Fruit fly (Drosophila melanogaster): Measurements from ENCODE around the gene ema.

ema gene

DNA sequence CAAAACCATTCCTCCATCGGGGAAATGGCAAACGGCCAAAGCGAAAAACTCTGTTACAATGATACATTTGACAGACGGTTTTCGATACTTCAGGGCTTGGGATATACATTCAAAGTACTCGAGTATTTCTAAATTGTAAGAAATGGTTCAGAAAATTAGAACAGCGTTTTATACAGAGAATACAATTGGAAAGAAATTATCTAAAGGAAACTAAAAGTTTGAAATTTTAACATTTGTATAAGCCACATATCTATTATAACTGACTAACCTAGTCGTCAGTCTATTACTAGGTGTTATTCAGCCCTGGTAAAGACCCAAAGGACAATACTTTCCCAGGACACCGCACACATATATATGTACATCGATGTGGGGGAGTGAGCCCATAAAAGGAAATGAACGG is 35.0 kb upstream of the ema start (continued):
- TF ChIP-seq hkb (optimal IDR thresholded peaks at IDR 0.05) (no peak), hkb (GFP tag; IDR thresholded peaks at IDR 0.05) (peak; percentile 56), CG11504 (tag; optimal IDR thresholded peaks at IDR 0.05) (no peak), aop (GFP tag; IDR thresholded peaks at IDR 0.05) (no peak), kni (GFP tag; optimal IDR thresholded peaks at IDR 0.05) (no peak), CG12299 (tag; optimal IDR thresholded peaks at IDR 0.05) (peak; percentile 49), da (GFP tag; optimal IDR thresholded peaks at IDR 0.05) (no peak), CG18011 (GFP tag; optimal IDR thresholded peaks at IDR 0.05) (no peak), CG9876 (GFP tag; optimal IDR thresholded peaks at IDR 0.05) (no peak), amos (GFP tag; IDR thresholded peaks at IDR 0.05; ENCODE audit: partially characterized antibody) (no peak), CG17361 (GFP tag; IDR thresholded peaks at IDR 0.05) (peak; percentile 24; the same call in 1 of the 3 replicates), CG16779 (GFP tag; IDR thresholded peaks at IDR 0.05) (no peak), Deaf1 (tag; optimal IDR thresholded peaks at IDR 0.05) (no peak), shn (GFP tag; optimal IDR thresholded peaks at IDR 0.05) (no peak), cas (GFP tag; IDR thresholded peaks at IDR 0.05) (no peak), sob (GFP tag; IDR thresholded peaks at IDR 0.05) (no peak), CG7963 (GFP tag; IDR thresholded peaks at IDR 0.05; ENCODE audit: partially characterized antibody) (no peak), Aef1 (GFP tag; IDR thresholded peaks at IDR 0.05) (no peak), CG1233 (GFP tag; optimal IDR thresholded peaks at IDR 0.05) (peak; percentile 17), CG14710 (tag; optimal IDR thresholded peaks at IDR 0.05) (peak; percentile 8), CG13775 (GFP tag; optimal IDR thresholded peaks at IDR 0.05) (no peak), CG15479 (GFP tag; optimal IDR thresholded peaks at IDR 0.05) (no peak), nerfin-1 (tag; optimal IDR thresholded peaks at IDR 0.05) (no peak), dimm (GFP tag; IDR thresholded peaks at IDR 0.05) (no peak), CG43689 (GFP tag; IDR thresholded peaks at IDR 0.05) (no peak), Ravus (GFP tag; IDR thresholded peaks at IDR 0.05) (no peak), usp (GFP tag; optimal IDR thresholded peaks at IDR 0.05) (no peak), mld (GFP tag; IDR thresholded peaks at IDR 0.05; ENCODE audit: partially characterized antibody) (no peak), CG7556 (GFP tag; optimal IDR thresholded peaks at IDR 0.05) (peak; percentile 61), CG13424 (tag; optimal IDR thresholded peaks at IDR 0.05) (peak; percentile 59), her (GFP tag; optimal IDR thresholded peaks at IDR 0.05) (no peak), CG16815 (GFP tag; optimal IDR thresholded peaks at IDR 0.05) (no peak), Xbp1 (GFP tag; optimal IDR thresholded peaks at IDR 0.05) (peak; percentile 7), grau (tag; optimal IDR thresholded peaks at IDR 0.05) (peak; percentile 56), PHDP (tag; optimal IDR thresholded peaks at IDR 0.05) (peak; percentile 44), Hr51 (GFP tag; optimal IDR thresholded peaks at IDR 0.05) (peak in 1 of 2 experiments; percentile 37), ems (GFP tag; optimal IDR thresholded peaks at IDR 0.05) (no peak), crp (GFP tag; optimal IDR thresholded peaks at IDR 0.05) (no peak), ase (GFP tag; IDR thresholded peaks at IDR 0.05) (no peak), H2.0 (GFP tag; IDR thresholded peaks at IDR 0.05) (no peak), peb (GFP tag; IDR thresholded peaks at IDR 0.05) (no peak), CG1603 (tag; optimal IDR thresholded peaks at IDR 0.05) (no peak), HLH54F (GFP tag; optimal IDR thresholded peaks at IDR 0.05) (no peak), B-H1 (GFP tag; IDR thresholded peaks at IDR 0.05) (no peak), dmrt11E (tag; optimal IDR thresholded peaks at IDR 0.05) (no peak), Sry-β (GFP tag; optimal IDR thresholded peaks at IDR 0.05) (no peak), nau (GFP tag; optimal IDR thresholded peaks at IDR 0.05) (no peak), tna (GFP tag; IDR thresholded peaks at IDR 0.05; ENCODE audit: partially characterized antibody) (no peak), CG34224 (GFP tag; IDR thresholded peaks at IDR 0.05; ENCODE audit: partially characterized antibody) (no peak), Atf6 (GFP tag; IDR thresholded peaks at IDR 0.05) (no peak), Awh (GFP tag; IDR thresholded peaks at IDR 0.05) (no peak)
